Fruit fly (Drosophila melanogaster) whole organism, wandering third instar larva: Measurements from ENCODE around the gene kraken.
"Not testable (repeated sequence)": the region's sequence is repeated elsewhere in the genome, so short reads cannot be mapped to it uniquely, and the experiment has no call there.

ENCODE experiments used
- Abd-B ChIP-seq: fragments of >200 bp; optimal IDR thresholded peaks from 2 replicates; lab custom pipeline; 2017; ENCODE audit warnings: missing biosample characterization, missing genetic modification characterization
- CG32264 ChIP-seq: fragments of 200-800 bp; sonication (Bioruptor generic); optimal IDR thresholded peaks from 2 replicates; lab custom pipeline; 2016; ENCODE audit warnings: missing biosample characterization, missing genetic modification characterization
- CG9705 ChIP-seq: fragments of 200-800 bp; sonication (Bioruptor generic); optimal IDR thresholded peaks from 2 replicates; lab custom pipeline; 2018; ENCODE audit warnings: missing biosample characterization, mild to moderate bottlenecking, missing genetic modification characterization
- CrebA ChIP-seq: fragments of 200-800 bp; sonication (Bioruptor generic); optimal IDR thresholded peaks from 2 replicates; lab custom pipeline; 2016; ENCODE audit warnings: missing biosample characterization, mild to moderate bottlenecking, missing genetic modification characterization, borderline replicate concordance
- Dfd ChIP-seq: fragments of >200 bp; optimal IDR thresholded peaks from 2 replicates; lab custom pipeline; 2017; ENCODE audit warnings: missing biosample characterization, missing genetic modification characterization
- Dif ChIP-seq: fragments of 200-275, 200-300 bp; sonication (Bioruptor generic); optimal IDR thresholded peaks from 2 replicates; lab custom pipeline; 2018; ENCODE audit warnings: missing biosample characterization, missing genetic modification characterization; ENCODE audit not compliant: partially characterized antibody
- GATAd ChIP-seq: sonication (Bioruptor generic); optimal IDR thresholded peaks from 2 replicates; lab custom pipeline; 2016; ENCODE audit warnings: missing biosample characterization, missing genetic modification characterization
- HLH106 ChIP-seq: fragments of 200-800 bp; optimal IDR thresholded peaks from 3 replicates; lab custom pipeline; 2019; ENCODE audit warnings: missing biosample characterization, mild to moderate bottlenecking, missing genetic modification characterization, moderate library complexity
- Hnf4 ChIP-seq: fragments of 200-800 bp; sonication (Bioruptor generic); optimal IDR thresholded peaks from 2 replicates; lab custom pipeline; 2016; ENCODE audit warnings: missing biosample characterization, mild to moderate bottlenecking, missing genetic modification characterization
- Jra ChIP-seq: sonication (Bioruptor generic); optimal IDR thresholded peaks from 2 replicates; lab custom pipeline; 2016; ENCODE audit warnings: missing biosample characterization, missing genetic modification characterization
- Mio ChIP-seq: sonication (Bioruptor generic); optimal IDR thresholded peaks from 2 replicates; lab custom pipeline; 2016; ENCODE audit warnings: missing biosample characterization, missing genetic modification characterization
- Myc ChIP-seq: fragments of >200 bp; optimal IDR thresholded peaks from 2 replicates; lab custom pipeline; 2017
- Rel ChIP-seq, 2 experiments: fragments of 200-800 bp; sonication (Bioruptor generic) in 1 of 2; optimal IDR thresholded peaks; 2 replicates in 1 of 2; 3 replicates in 1 of 2; lab custom pipeline; 2016 to 2019; ENCODE audit warnings: mild to moderate bottlenecking in 2 of 2, missing biosample characterization in 2 of 2, missing genetic modification characterization in 2 of 2, moderate library complexity in 1 of 2
- Sp1 ChIP-seq: fragments of 200-800 bp; sonication (Bioruptor generic); optimal IDR thresholded peaks from 3 replicates; lab custom pipeline; 2019; ENCODE audit warnings: missing biosample characterization, mild to moderate bottlenecking, missing genetic modification characterization, moderate library complexity
- br ChIP-seq: fragments of 200-800 bp; sonication (Bioruptor generic); optimal IDR thresholded peaks from 2 replicates; lab custom pipeline; 2016; ENCODE audit warnings: missing biosample characterization, missing genetic modification characterization
- dmrt93B ChIP-seq: fragments of 200-800 bp; sonication (Bioruptor generic); optimal IDR thresholded peaks from 2 replicates; lab custom pipeline; 2018; ENCODE audit warnings: missing biosample characterization, mild to moderate bottlenecking, missing genetic modification characterization
- dsf ChIP-seq: sonication (Bioruptor generic); optimal IDR thresholded peaks from 2 replicates; lab custom pipeline; 2016; ENCODE audit warnings: missing biosample characterization, missing genetic modification characterization, borderline replicate concordance
- foxo ChIP-seq, 2 experiments: fragments of 200-800 bp; sonication (Bioruptor generic); optimal IDR thresholded peaks; 2 replicates in 1 of 2; 3 replicates in 1 of 2; lab custom pipeline; 2016 to 2017; ENCODE audit warnings: missing biosample characterization in 2 of 2, missing genetic modification characterization in 2 of 2
- h ChIP-seq: fragments of 200-800 bp; sonication (Bioruptor generic); optimal IDR thresholded peaks from 3 replicates; lab custom pipeline; 2016; ENCODE audit warnings: missing biosample characterization, mild to moderate bottlenecking, missing genetic modification characterization
- jim ChIP-seq: fragments of 175-275, 200-325 bp; sonication (Bioruptor generic); optimal IDR thresholded peaks from 2 replicates; lab custom pipeline; 2016; ENCODE audit warnings: missing biosample characterization, mild to moderate bottlenecking, missing genetic modification characterization
- lola ChIP-seq: fragments of >200 bp; optimal IDR thresholded peaks from 2 replicates; lab custom pipeline; 2017; ENCODE audit warnings: missing biosample characterization, missing genetic modification characterization
- pan ChIP-seq: fragments of >200 bp; optimal IDR thresholded peaks from 2 replicates; lab custom pipeline; 2017
- psq ChIP-seq: fragments of 200-800 bp; sonication (Bioruptor generic); optimal IDR thresholded peaks from 3 replicates; lab custom pipeline; 2017; ENCODE audit warnings: missing biosample characterization, mild to moderate bottlenecking, missing genetic modification characterization, moderate library complexity
- tai ChIP-seq: sonication (Bioruptor generic); optimal IDR thresholded peaks from 2 replicates; lab custom pipeline; 2016; ENCODE audit warnings: missing biosample characterization, missing genetic modification characterization
- usp ChIP-seq: fragments of >200 bp; optimal IDR thresholded peaks from 2 replicates; lab custom pipeline; 2017; ENCODE audit warnings: missing biosample characterization, missing genetic modification characterization

Gene kraken

DNA sequence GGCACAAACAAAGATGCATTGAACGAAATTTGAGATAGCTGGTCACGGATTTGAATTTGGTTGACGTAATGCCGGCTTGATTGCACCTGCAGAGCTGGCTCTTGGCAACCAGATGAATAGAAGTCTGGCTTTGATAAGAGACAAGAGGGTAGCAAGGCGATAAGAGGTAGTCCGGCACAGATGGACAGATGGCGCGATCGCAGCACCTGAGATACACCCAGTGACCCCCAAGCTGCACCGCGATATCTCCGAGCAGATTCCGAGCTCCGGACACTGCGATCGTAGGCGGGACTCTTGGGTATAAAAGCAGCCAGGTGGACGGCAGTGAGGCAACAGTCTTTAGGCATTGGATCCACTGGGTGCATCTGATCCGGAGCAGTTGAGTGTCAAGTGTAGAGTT lies 45.7 kb downstream of the kraken start, which contains the start of gene Lsp1beta:
TSS of gene Lsp1beta (plus strand) at position 185 of the 400 bp plus-strand sequence.
- TF ChIP-seq Abd-B (GFP tag; lab: Kevin White, UChicago) (no peak), CrebA (no peak), Myc (lab: Kevin White, UChicago) (no peak), Sp1 (GFP tag; lab: Kevin White, UChicago) (no peak), Rel (GFP tag; optimal IDR thresholded peaks at IDR 0.05; lab: Kevin White, UChicago) (no peak), Rel (tag; optimal IDR thresholded peaks at IDR 0.05; lab: Kevin White, UChicago) (peak; percentile 0), Dif (GFP tag; lab: Kevin White, UChicago) (no peak), lola (GFP tag; lab: Kevin White, UChicago) (no peak), CG9705 (no peak)

DNA sequence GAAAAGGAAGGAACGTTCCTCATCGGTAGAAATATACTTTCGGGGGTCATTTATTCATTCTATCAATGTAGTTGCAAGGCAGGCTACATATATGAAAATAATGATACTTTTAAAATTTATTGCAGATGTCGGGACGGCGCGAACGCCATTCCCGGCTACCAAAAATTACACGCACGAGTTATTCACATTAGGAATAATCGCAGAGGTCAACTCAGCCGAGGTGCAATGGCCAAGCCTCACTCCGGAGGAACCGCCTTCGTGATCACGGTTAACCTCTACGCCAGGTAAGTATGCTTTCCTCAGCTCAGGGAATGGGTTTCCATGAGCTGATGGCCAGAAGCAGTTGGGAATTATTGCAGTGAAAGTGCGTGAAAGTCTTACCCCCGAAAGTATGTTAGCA lies 48.8 kb downstream of the kraken start:
- TF ChIP-seq h (GFP tag; lab: Kevin White, UChicago) (peak; percentile 29), Hnf4 (GFP tag; lab: Kevin White, UChicago) (peak; percentile 46), Rel (tag; optimal IDR thresholded peaks at IDR 0.05; lab: Kevin White, UChicago) (peak; percentile 42), foxo (GFP tag; optimal IDR thresholded peaks at IDR 0.05; lab: Kevin White, UChicago) (peak in 1 of 2 experiments; percentile 21), tai (GFP tag; lab: Kevin White, UChicago) (peak; percentile 11)
- TF ChIP-seq Rel (GFP tag; optimal IDR thresholded peaks at IDR 0.05; lab: Kevin White, UChicago) = not testable (repeated sequence)

dm6 chr2L:903748-904147 lies 51.2 kb downstream of the kraken start:
- TF ChIP-seq Dfd (GFP tag; lab: Kevin White, UChicago) (no peak), lola (GFP tag; lab: Kevin White, UChicago) (no peak), pan (lab: Kevin White, UChicago) (no peak), dmrt93B (GFP tag; lab: Kevin White, UChicago) (no peak), CG32264 (GFP tag; lab: Kevin White, UChicago) (no peak), h (GFP tag; lab: Kevin White, UChicago) (no peak), Jra (GFP tag; lab: Kevin White, UChicago) (no peak), GATAd (no peak), br (GFP tag; lab: Kevin White, UChicago) (no peak), foxo (GFP tag; optimal IDR thresholded peaks at IDR 0.05; lab: Kevin White, UChicago) (no peak), HLH106 (no peak), dsf (GFP tag; lab: Kevin White, UChicago) (no peak), Hnf4 (GFP tag; lab: Kevin White, UChicago) (no peak), usp (GFP tag; lab: Kevin White, UChicago) (no peak), Sp1 (GFP tag; lab: Kevin White, UChicago) (no peak), Abd-B (GFP tag; lab: Kevin White, UChicago) (no peak), Mio (GFP tag; lab: Kevin White, UChicago) (no peak), psq (GFP tag; lab: Kevin White, UChicago) (no peak), jim (no peak)
